Fruit fly (Drosophila melanogaster): ENCODE data around the gene CG13032.

dm6 chr3L:16651127-16651526 lies 22.6 kb upstream of the CG13032 start:
- TF ChIP-seq tj (GFP tag; optimal IDR thresholded peaks at IDR 0.05) (no peak), kay (GFP tag; ENCODE audit: borderline replicate concordance) (no peak), CG12768 (GFP tag; optimal IDR thresholded peaks at IDR 0.05) (no peak), Hr96 (GFP tag; optimal IDR thresholded peaks at IDR 0.05) (no peak), cic (GFP tag; optimal IDR thresholded peaks at IDR 0.05) (no peak), CG7101 (tag; optimal IDR thresholded peaks at IDR 0.05) (no peak), CG11617 (GFP tag; optimal IDR thresholded peaks at IDR 0.05) (no peak), Clk (GFP tag; optimal IDR thresholded peaks at IDR 0.05) (no peak), cnc (optimal IDR thresholded peaks at IDR 0.05) (no peak), CG1620 (GFP tag; optimal IDR thresholded peaks at IDR 0.05) (no peak), CG33017 (tag; optimal IDR thresholded peaks at IDR 0.05) (no peak)
